Worm (Caenorhabditis elegans) whole organism, early embryonic: ENCODE measurements around the gene gsr-1.

ENCODE experiments used
- B0310.2 ChIP-seq: sonication (generic microtip); optimal IDR thresholded peaks from 2 replicates; lab custom pipeline; 2016; ENCODE audit warnings: mild to moderate bottlenecking, missing genetic modification characterization, missing compliant biosample characterization
- F13C5.2 ChIP-seq: sonication (generic microtip); optimal IDR thresholded peaks from 2 replicates; lab custom pipeline; 2017; ENCODE audit warnings: mild to moderate bottlenecking, missing genetic modification characterization, inconsistent platforms, missing compliant biosample characterization
- aly-1 ChIP-seq: sonication (generic microtip); optimal IDR thresholded peaks from 2 replicates; lab custom pipeline; 2016; ENCODE audit warnings: missing genetic modification characterization, missing compliant biosample characterization
- ama-1 ChIP-seq: fragments of 150-350 bp; optimal IDR thresholded peaks from 2 replicates; lab custom pipeline; 2014
- ceh-36 ChIP-seq: sonication (generic microtip); optimal IDR thresholded peaks from 2 replicates; lab custom pipeline; 2016; ENCODE audit warnings: missing genetic modification characterization, inconsistent platforms, missing compliant biosample characterization
- ets-7 ChIP-seq: sonication (generic microtip); optimal IDR thresholded peaks from 2 replicates; lab custom pipeline; 2016; ENCODE audit warnings: missing genotype, missing genetic modification characterization, missing compliant biosample characterization
- hmbx-1 ChIP-seq: sonication (generic microtip); optimal IDR thresholded peaks from 2 replicates; lab custom pipeline; 2016; ENCODE audit warnings: mild to moderate bottlenecking, missing genetic modification characterization, missing compliant biosample characterization
- tra-4 ChIP-seq: sonication (generic microtip); optimal IDR thresholded peaks from 2 replicates; lab custom pipeline; 2017; ENCODE audit warnings: missing genetic modification characterization, missing compliant biosample characterization

- TF ChIP-seq ceh-36 (tag; lab: Kevin White, UChicago) (no peak), aly-1 (no peak), F13C5.2 (tag; lab: Kevin White, UChicago) (no peak), ama-1 (lab: Kevin White, UChicago) (no peak), B0310.2 (tag; lab: Kevin White, UChicago) (no peak), hmbx-1 (tag; lab: Kevin White, UChicago) (no peak), tra-4 (tag; lab: Kevin White, UChicago) (no peak), ets-7 (tag; lab: Kevin White, UChicago) (no peak)
Observed at ce11 chrIII:3643602-3644001, 7.1 kb upstream of the gsr-1 start.
